Worm (Caenorhabditis elegans) whole organism, early embryonic: Measurements from ENCODE around the gene secs-1.

Experiments
- B0310.2 ChIP-seq: sonication (generic microtip); optimal IDR thresholded peaks from 2 replicates; lab custom pipeline; 2016; ENCODE audit warnings: mild to moderate bottlenecking, missing genetic modification characterization, missing compliant biosample characterization
- F13C5.2 ChIP-seq: sonication (generic microtip); optimal IDR thresholded peaks from 2 replicates; lab custom pipeline; 2017; ENCODE audit warnings: mild to moderate bottlenecking, missing genetic modification characterization, inconsistent platforms, missing compliant biosample characterization
- aly-1 ChIP-seq: sonication (generic microtip); optimal IDR thresholded peaks from 2 replicates; lab custom pipeline; 2016; ENCODE audit warnings: missing genetic modification characterization, missing compliant biosample characterization
- ama-1 ChIP-seq: fragments of 150-350 bp; optimal IDR thresholded peaks from 2 replicates; lab custom pipeline; 2014
- ceh-13 ChIP-seq: fragments of 200-800 bp; sonication (Bioruptor generic); optimal IDR thresholded peaks from 2 replicates; lab custom pipeline; 2018; ENCODE audit warnings: mild to moderate bottlenecking, missing genetic modification characterization, missing compliant biosample characterization
- ceh-36 ChIP-seq: sonication (generic microtip); optimal IDR thresholded peaks from 2 replicates; lab custom pipeline; 2016; ENCODE audit warnings: missing genetic modification characterization, inconsistent platforms, missing compliant biosample characterization
- ets-7 ChIP-seq: sonication (generic microtip); optimal IDR thresholded peaks from 2 replicates; lab custom pipeline; 2016; ENCODE audit warnings: missing genotype, missing genetic modification characterization, missing compliant biosample characterization
- flt-1 ChIP-seq: fragments of 200-800 bp; sonication (Bioruptor generic); IDR thresholded peaks from 2 replicates; pipeline ENCODE4 v1.3.6; 2022; ENCODE audit warnings: missing genetic modification characterization, missing compliant biosample characterization
- hmbx-1 ChIP-seq: sonication (generic microtip); optimal IDR thresholded peaks from 2 replicates; lab custom pipeline; 2016; ENCODE audit warnings: mild to moderate bottlenecking, missing genetic modification characterization, missing compliant biosample characterization
- hmg-4 ChIP-seq: fragments of 200-800 bp; sonication (Bioruptor generic); optimal IDR thresholded peaks from 2 replicates; lab custom pipeline; 2018; ENCODE audit warnings: mild to moderate bottlenecking, missing genetic modification characterization, missing compliant biosample characterization
- hnd-1 ChIP-seq: sonication (generic microtip); optimal IDR thresholded peaks from 2 replicates; lab custom pipeline; 2016; ENCODE audit warnings: missing genetic modification characterization, missing compliant biosample characterization
- pes-1 ChIP-seq: fragments of 200-800 bp; sonication (Bioruptor generic); IDR thresholded peaks from 2 replicates; pipeline ENCODE4 v1.3.6; 2022; ENCODE audit warnings: missing genetic modification reagents, missing genetic modification characterization, missing compliant biosample characterization
- scrt-1 ChIP-seq: fragments of 200-800 bp; sonication (Bioruptor generic); IDR thresholded peaks from 2 replicates; pipeline ENCODE4 v1.3.6; 2022; ENCODE audit warnings: missing genetic modification characterization, missing compliant biosample characterization
- sea-1 ChIP-seq: fragments of 200-800 bp; sonication (Bioruptor generic); conservative IDR thresholded peaks from 2 replicates; pipeline ENCODE4 v1.3.6; 2022; ENCODE audit warnings: missing genetic modification characterization, missing compliant biosample characterization
- tbx-11 ChIP-seq: fragments of 200-800 bp; sonication (Bioruptor generic); IDR thresholded peaks from 2 replicates; pipeline ENCODE4 v1.3.6; 2022; ENCODE audit warnings: missing genetic modification characterization, missing compliant biosample characterization
- tbx-37 ChIP-seq: fragments of 200-800 bp; sonication (Bioruptor generic); conservative IDR thresholded peaks from 2 replicates; pipeline ENCODE4 v1.3.6; 2022; ENCODE audit warnings: missing genetic modification reagents, missing genetic modification characterization, missing compliant biosample characterization
- tra-4 ChIP-seq: sonication (generic microtip); optimal IDR thresholded peaks from 2 replicates; lab custom pipeline; 2017; ENCODE audit warnings: missing genetic modification characterization, missing compliant biosample characterization

Gene secs-1

DNA sequence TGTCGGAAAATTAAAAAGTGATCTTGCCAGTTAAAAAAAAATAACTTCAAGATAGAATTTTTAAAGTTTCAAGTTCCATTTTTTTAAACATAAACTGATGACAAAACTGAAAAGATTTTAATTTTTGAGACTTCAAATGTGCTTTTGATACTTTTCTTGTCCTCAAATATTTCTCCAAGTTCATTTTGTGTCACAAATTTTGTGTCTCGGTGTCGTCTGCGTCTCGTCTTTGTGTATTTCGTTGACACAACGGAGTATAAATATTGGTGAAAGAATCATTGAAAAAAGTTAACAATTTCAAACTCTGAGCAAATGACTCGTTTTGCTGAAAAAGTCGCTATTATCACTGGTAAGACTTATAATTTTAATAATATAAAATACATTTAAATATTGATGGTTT, 20.3 kb downstream of the secs-1 start, which contains the start of gene D1054.8:
Gene D1054.8, plus strand, starts transcription at position 301 of the 400 bp plus-strand sequence.
- no peak for TF ChIP-seq tra-4 (tag; lab: Kevin White, UChicago)
- TF ChIP-seq ama-1 (lab: Kevin White, UChicago): no peak
- no peak for TF ChIP-seq ceh-36 (tag; lab: Kevin White, UChicago)
- TF ChIP-seq tbx-11: no peak
- no peak for TF ChIP-seq flt-1 (GFP tag; lab: Robert Waterston, UW)
- no peak for TF ChIP-seq hnd-1
- no peak for TF ChIP-seq hmg-4
- TF ChIP-seq scrt-1: no peak
- TF ChIP-seq tbx-37 (GFP tag; lab: Robert Waterston, UW): no peak
- no peak for TF ChIP-seq sea-1 (GFP tag; lab: Robert Waterston, UW)
- no peak for TF ChIP-seq ceh-13 (GFP tag; lab: Kevin White, UChicago)

DNA sequence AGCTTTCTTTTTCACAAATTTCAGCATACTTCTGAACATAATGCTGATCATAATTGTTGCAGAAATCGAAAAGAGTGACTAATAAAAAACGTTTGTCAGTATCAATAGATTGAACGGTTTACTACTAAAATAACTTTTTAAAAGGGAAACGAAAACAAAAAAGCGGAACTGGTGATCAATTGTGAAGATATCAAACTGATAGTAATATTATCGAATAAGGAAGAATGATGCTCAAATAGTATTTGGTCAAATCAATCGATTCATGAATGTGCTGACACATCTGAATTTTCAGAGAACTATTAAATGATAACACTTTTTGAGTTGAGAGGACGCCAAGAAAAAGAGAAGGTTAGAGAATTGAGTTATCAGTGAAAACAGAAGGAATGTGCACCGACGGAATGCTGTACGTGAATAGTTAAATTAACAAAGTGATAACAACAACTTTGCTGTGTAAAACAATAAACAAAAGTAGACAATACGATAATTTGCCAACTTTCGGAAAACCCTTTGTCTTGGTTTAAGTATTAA, 27.7 kb downstream of the secs-1 start, which contains the start of gene D1054.5:
Gene D1054.5, minus strand, starts transcription at position 51 of the 528 bp plus-strand sequence.
- TF ChIP-seq tbx-11 (no peak), aly-1 (no peak), F13C5.2 (tag; lab: Kevin White, UChicago) (no peak), B0310.2 (tag; lab: Kevin White, UChicago) (no peak), ets-7 (tag; lab: Kevin White, UChicago) (no peak), tbx-37 (GFP tag; lab: Robert Waterston, UW) (no peak)

DNA sequence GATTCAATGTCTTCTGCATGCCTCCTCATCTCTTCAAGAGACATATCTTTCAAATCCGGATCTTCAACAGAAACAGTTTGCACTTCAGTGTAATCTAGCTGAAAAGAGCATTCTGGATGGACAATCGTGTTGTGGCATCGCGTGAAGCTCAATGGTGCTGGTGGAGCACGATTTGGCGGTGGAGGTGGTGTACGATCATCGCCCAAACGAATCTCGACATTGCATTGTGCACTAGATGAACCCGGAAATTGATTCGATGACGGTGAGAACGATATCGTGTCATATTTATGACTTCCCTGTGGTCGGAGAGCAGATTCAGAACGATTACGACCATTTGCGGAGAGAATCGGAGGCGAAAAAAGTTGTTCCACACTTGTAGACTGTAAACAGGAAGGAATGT, 31.1 kb downstream of the secs-1 start:
- TF ChIP-seq hmbx-1 (no peak), scrt-1 (no peak), aly-1 (no peak), hnd-1 (no peak), tbx-11 (no peak), sea-1 (GFP tag; lab: Robert Waterston, UW) (no peak), flt-1 (GFP tag; lab: Robert Waterston, UW) (no peak), ceh-13 (GFP tag; lab: Kevin White, UChicago) (no peak), F13C5.2 (tag; lab: Kevin White, UChicago) (no peak), ceh-36 (tag; lab: Kevin White, UChicago) (no peak), pes-1 (GFP tag; lab: Robert Waterston, UW) (no peak), ama-1 (lab: Kevin White, UChicago) (no peak), tra-4 (tag; lab: Kevin White, UChicago) (no peak), B0310.2 (tag; lab: Kevin White, UChicago) (no peak), tbx-37 (GFP tag; lab: Robert Waterston, UW) (no peak), ets-7 (tag; lab: Kevin White, UChicago) (no peak), hmg-4 (no peak)

DNA sequence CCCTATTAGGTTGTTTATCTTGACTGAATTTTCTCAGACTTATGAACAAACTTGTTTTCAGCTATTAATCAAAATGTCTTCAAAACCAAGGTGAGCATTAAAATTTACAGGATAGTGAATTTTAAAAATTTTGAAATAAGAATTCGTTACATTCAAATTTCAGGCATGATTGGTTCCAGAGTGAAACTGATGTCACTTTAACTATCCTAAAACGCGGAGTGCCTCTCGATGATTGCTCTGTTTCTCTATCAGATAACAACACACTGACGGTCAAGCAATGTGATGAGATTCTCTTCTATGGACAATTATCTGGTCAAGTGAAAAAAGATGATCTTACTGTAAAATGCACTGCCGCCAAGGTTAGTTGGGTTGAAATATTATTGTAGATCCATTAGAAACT, 32.9 kb downstream of the secs-1 start, which contains the start of gene D1054.3:
Gene D1054.3, plus strand, starts transcription at position 62 of the 400 bp plus-strand sequence.
- no peak for TF ChIP-seq scrt-1

DNA sequence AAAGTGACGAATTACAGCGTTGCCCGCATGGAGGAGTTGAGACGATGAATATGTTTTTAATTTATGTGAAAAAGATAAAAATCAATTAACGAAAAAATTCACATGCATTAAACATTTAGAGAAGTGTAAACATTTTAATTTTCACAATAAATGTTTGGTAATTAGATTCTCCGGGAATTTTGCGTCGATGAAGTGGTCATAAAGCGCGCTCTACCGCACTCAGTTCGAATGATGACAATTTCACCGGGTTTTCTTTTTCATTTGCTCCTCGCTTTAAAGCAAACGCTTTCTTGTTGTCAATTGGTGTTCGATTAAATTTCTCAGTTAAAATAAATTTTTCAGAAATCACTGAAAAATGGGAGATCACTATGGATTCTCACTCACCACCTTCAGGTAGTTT, 34.2 kb downstream of the secs-1 start, which contains the start of the genes D1054.1 and pas-2:
Gene D1054.1, minus strand, starts transcription at position 192 of the 400 bp plus-strand sequence.
Gene pas-2, plus strand, starts transcription at position 343 of the 400 bp plus-strand sequence.
- TF ChIP-seq tbx-37 (GFP tag; lab: Robert Waterston, UW) (no peak), ceh-13 (GFP tag; lab: Kevin White, UChicago) (no peak), hmbx-1 (no peak)

DNA sequence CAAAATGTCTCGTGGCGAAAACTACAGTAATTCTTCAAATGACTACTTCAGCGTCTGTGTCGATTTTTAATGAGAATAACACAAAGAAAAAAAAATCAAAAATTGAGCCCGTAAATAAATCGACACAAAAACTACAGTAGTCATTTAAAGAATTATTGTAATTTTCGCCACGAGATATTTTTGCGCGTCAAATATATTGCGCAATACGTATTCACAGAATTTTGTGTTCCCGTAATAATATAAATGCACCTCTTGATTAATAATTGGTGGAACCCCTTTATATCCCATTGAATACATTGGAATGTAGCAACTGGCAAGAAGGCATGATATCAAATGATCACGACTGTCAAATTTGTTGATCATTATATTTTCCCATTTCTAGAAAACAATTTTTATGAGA, 35.4 kb downstream of the secs-1 start:
- TF ChIP-seq pes-1 (GFP tag; lab: Robert Waterston, UW) (no peak), ceh-13 (GFP tag; lab: Kevin White, UChicago) (no peak), tra-4 (tag; lab: Kevin White, UChicago) (no peak), ceh-36 (tag; lab: Kevin White, UChicago) (no peak), B0310.2 (tag; lab: Kevin White, UChicago) (no peak), F13C5.2 (tag; lab: Kevin White, UChicago) (no peak), flt-1 (GFP tag; lab: Robert Waterston, UW) (no peak), ets-7 (tag; lab: Kevin White, UChicago) (no peak), scrt-1 (no peak), tbx-11 (no peak), tbx-37 (GFP tag; lab: Robert Waterston, UW) (no peak), ama-1 (lab: Kevin White, UChicago) (no peak), hmbx-1 (no peak), hmg-4 (no peak), hnd-1 (no peak), sea-1 (GFP tag; lab: Robert Waterston, UW) (no peak), aly-1 (no peak)

DNA sequence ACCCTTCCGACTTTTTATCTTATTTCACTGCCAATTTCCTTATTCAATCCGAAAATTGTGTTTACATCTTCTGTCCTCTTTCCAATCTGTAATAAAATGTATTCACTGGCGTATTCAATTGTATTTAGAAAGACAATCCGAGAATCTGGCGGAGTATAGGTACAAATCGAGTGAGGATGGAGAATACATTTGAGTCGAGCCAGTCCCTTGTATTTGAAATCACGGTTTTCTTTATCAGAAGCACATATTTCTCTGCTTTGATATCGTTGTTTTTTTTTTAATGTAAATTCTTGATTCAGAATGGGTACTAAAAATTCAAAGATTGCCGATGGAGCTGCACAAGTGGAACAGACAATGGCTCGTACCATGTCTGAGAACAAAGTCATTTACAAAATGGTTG, 40.2 kb downstream of the secs-1 start, which contains the start of gene ocr-1:
Gene ocr-1, plus strand, starts transcription at position 301 of the 400 bp plus-strand sequence.
- no peak for TF ChIP-seq B0310.2 (tag; lab: Kevin White, UChicago)
- no peak for TF ChIP-seq ets-7 (tag; lab: Kevin White, UChicago)

DNA sequence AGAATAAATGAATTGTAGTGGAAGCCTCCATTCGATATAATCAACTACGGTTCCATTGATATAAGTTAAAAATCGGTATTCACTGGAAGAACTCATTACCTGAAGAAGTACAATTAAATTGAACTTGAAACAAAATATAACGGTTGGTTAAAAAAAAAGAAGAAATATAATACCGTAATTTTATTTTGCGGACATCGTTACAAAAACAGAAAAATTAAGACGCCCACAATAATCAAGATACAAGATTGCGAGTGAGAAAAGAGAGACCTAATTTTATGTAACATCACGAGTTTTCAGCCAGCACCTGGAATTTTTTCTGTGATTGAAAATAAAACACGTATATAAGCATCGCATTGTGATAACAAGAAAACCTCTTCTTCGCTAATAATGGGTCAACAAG, 41.6 kb downstream of the secs-1 start, which contains the start of gene sre-6:
Gene sre-6, minus strand, starts transcription at position 101 of the 400 bp plus-strand sequence.
- TF ChIP-seq B0310.2 (tag; lab: Kevin White, UChicago) (no peak), hnd-1 (no peak), sea-1 (GFP tag; lab: Robert Waterston, UW) (no peak)
